Worm (Caenorhabditis elegans) whole organism, L2 larva: ENCODE data around the gene lir-1.
A peak's percentile ranks its signal among the peaks of the same experiment; 100 is the strongest.

Experiments
- C34F6.9 ChIP-seq: fragments of 150-350 bp; optimal IDR thresholded peaks from 2 replicates; lab custom pipeline; 2014; ENCODE audit warnings: missing biosample characterization, missing genetic modification characterization
- F13H6.1 ChIP-seq: sonication (generic microtip); optimal IDR thresholded peaks from 2 replicates; lab custom pipeline; 2016; ENCODE audit warnings: missing genetic modification characterization, missing compliant biosample characterization
- R02D3.7 ChIP-seq: fragments of 150-350 bp; optimal IDR thresholded peaks from 2 replicates; lab custom pipeline; 2014; ENCODE audit warnings: missing biosample characterization, missing genetic modification characterization
- alr-1 ChIP-seq: fragments of 150-350 bp; optimal IDR thresholded peaks from 2 replicates; lab custom pipeline; 2014; ENCODE audit warnings: missing biosample characterization, missing genetic modification characterization
- aly-2 ChIP-seq: fragments of 150-350 bp; optimal IDR thresholded peaks from 2 replicates; lab custom pipeline; 2014; ENCODE audit warnings: missing biosample characterization, missing genetic modification characterization
- ama-1 ChIP-seq: fragments of 150-350 bp; optimal IDR thresholded peaks from 2 replicates; lab custom pipeline; 2018; ENCODE audit warnings: inconsistent platforms
- blmp-1 ChIP-seq: sonication (generic microtip); optimal IDR thresholded peaks from 2 replicates; lab custom pipeline; 2017; ENCODE audit warnings: missing genetic modification characterization, mild to moderate bottlenecking, missing compliant biosample characterization, antibody characterized with exemption, moderate library complexity; ENCODE audit not compliant: insufficient read depth
- ceh-16 ChIP-seq: fragments of 150-350 bp; optimal IDR thresholded peaks from 2 replicates; lab custom pipeline; 2014; ENCODE audit warnings: missing biosample characterization, missing genetic modification characterization
- ceh-82 ChIP-seq: fragments of 150-350 bp; optimal IDR thresholded peaks from 2 replicates; lab custom pipeline; 2014; ENCODE audit warnings: missing biosample characterization, missing genetic modification characterization
- dmd-4 ChIP-seq: sonication (generic microtip); optimal IDR thresholded peaks from 2 replicates; lab custom pipeline; 2017; ENCODE audit warnings: missing biosample characterization, missing genetic modification characterization
- egl-27 ChIP-seq: sonication (generic microtip); optimal IDR thresholded peaks from 3 replicates; lab custom pipeline; 2017; ENCODE audit warnings: missing biosample characterization, missing genetic modification reagents, missing genetic modification characterization
- fos-1 ChIP-seq: fragments of 150-350 bp; optimal IDR thresholded peaks from 2 replicates; lab custom pipeline; 2014; ENCODE audit warnings: missing biosample characterization, missing genetic modification characterization
- gmeb-1 ChIP-seq: fragments of 150-350 bp; optimal IDR thresholded peaks from 2 replicates; lab custom pipeline; 2014; ENCODE audit warnings: missing biosample characterization, missing genetic modification characterization
- lin-11 ChIP-seq: fragments of 150-350 bp; sonication (generic microtip); optimal IDR thresholded peaks from 2 replicates; lab custom pipeline; 2014; ENCODE audit warnings: missing biosample characterization, missing genetic modification characterization, inconsistent platforms, mixed read lengths
- lin-39 ChIP-seq: fragments of 150-350 bp; optimal IDR thresholded peaks from 2 replicates; lab custom pipeline; 2014; ENCODE audit warnings: missing biosample characterization, missing genetic modification reagents, missing genetic modification characterization
- mab-5 ChIP-seq: fragments of 150-350 bp; optimal IDR thresholded peaks from 2 replicates; lab custom pipeline; 2014; ENCODE audit warnings: missing biosample characterization, missing genetic modification characterization
- mbf-1 ChIP-seq: sonication (generic microtip); optimal IDR thresholded peaks from 2 replicates; lab custom pipeline; 2017; ENCODE audit warnings: missing biosample characterization, missing genetic modification characterization
- mdl-1 ChIP-seq, 2 experiments: fragments of 150-350 bp in 1 of 2; sonication (generic microtip) in 1 of 2; optimal IDR thresholded peaks; 2 replicates each; lab custom pipeline; 2017; ENCODE audit warnings: missing biosample characterization in 2 of 2, missing genetic modification characterization in 2 of 2
- nhr-10 ChIP-seq: sonication (generic microtip); optimal IDR thresholded peaks from 2 replicates; lab custom pipeline; 2017; ENCODE audit warnings: missing biosample characterization, missing genetic modification characterization
- nhr-11 ChIP-seq: fragments of 150-350 bp; optimal IDR thresholded peaks from 2 replicates; lab custom pipeline; 2014; ENCODE audit warnings: missing biosample characterization, missing genetic modification characterization
- nhr-12 ChIP-seq: fragments of 150-350 bp; optimal IDR thresholded peaks from 2 replicates; lab custom pipeline; 2014; ENCODE audit warnings: missing biosample characterization, missing genetic modification characterization
- nhr-129 ChIP-seq: fragments of 150-350 bp; optimal IDR thresholded peaks from 2 replicates; lab custom pipeline; 2014; ENCODE audit warnings: missing biosample characterization, missing genetic modification characterization
- nhr-21 ChIP-seq: fragments of 150-350 bp; optimal IDR thresholded peaks from 2 replicates; lab custom pipeline; 2014; ENCODE audit warnings: missing biosample characterization, missing genetic modification characterization
- nhr-237 ChIP-seq: fragments of 150-350 bp; optimal IDR thresholded peaks from 2 replicates; lab custom pipeline; 2014; ENCODE audit warnings: missing biosample characterization, missing genetic modification characterization
- nhr-25 ChIP-seq: fragments of 150-350 bp; sonication (generic microtip); optimal IDR thresholded peaks from 3 replicates; lab custom pipeline; 2014; ENCODE audit warnings: missing biosample characterization, missing genetic modification characterization
- skn-1 ChIP-seq: sonication (generic microtip); optimal IDR thresholded peaks from 2 replicates; lab custom pipeline; 2017; ENCODE audit warnings: missing biosample characterization, missing genetic modification characterization
- sma-3 ChIP-seq: sonication (generic microtip); optimal IDR thresholded peaks from 2 replicates; lab custom pipeline; 2016; ENCODE audit warnings: missing genetic modification reagents, missing genetic modification characterization, missing compliant biosample characterization
- sma-9 ChIP-seq, 2 experiments: fragments of 150-350 bp in 1 of 2; sonication (generic microtip) in 1 of 2; optimal IDR thresholded peaks; 2 replicates each; lab custom pipeline; 2014 to 2016; ENCODE audit warnings: missing genetic modification characterization in 2 of 2, mild to moderate bottlenecking in 1 of 2, missing biosample characterization in 1 of 2, missing compliant biosample characterization in 1 of 2, missing genetic modification reagents in 1 of 2, moderate library complexity in 1 of 2
- snpc-4 ChIP-seq: fragments of 150-350 bp; optimal IDR thresholded peaks from 2 replicates; lab custom pipeline; 2014; ENCODE audit warnings: missing biosample characterization, missing genetic modification characterization
- unc-62 ChIP-seq: fragments of 150-350 bp; optimal IDR thresholded peaks from 2 replicates; lab custom pipeline; 2014; ENCODE audit warnings: missing biosample characterization, missing genetic modification reagents, missing genetic modification characterization

Gene lir-1

DNA sequence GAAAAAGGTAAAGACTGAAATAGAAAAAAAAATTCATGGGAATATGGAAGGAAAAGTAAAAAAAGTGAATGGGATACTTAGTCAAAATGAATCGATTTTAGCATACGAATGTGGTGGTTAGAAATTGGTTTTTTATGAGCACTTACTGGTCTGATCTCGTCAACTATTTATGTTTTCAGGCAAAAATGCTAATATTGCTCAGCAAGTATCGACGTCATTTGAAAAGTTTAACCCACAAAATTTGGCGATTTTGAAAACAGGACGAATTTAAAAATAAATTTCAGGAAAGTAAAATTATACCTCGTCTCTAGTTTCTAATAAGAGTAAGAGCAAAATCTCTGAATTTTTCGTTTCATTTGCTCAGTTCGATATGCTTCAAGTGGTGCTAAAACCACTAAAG lies 28.6 kb upstream of the lir-1 start:
- TF ChIP-seq unc-62, result no peak
- peak; percentile 0 for TF ChIP-seq mab-5 (tag; lab: Kevin White, UChicago)

DNA sequence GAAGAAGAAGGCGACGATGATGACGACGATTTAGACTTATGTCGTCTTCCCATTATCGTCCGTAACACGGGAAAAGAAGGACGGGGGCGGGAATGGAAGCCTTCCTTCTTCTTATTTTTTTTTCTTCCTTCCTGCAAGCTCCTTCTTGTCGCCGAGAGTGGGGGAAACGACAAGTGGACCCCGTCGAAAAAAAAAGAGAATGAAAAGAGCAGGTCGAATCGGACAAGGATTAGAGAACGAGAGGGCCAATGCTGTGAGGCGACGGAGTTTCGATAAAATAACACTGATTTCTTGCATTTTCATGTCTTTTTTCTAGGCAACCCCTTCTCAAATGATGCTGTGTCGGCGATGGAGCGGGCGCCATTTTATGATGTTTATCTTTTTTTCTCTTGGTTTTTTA lies 20.6 kb upstream of the lir-1 start, which contains the start of gene pde-4:
TSS of gene pde-4 (minus strand) at position 76 of the 400 bp plus-strand sequence.
- no peak for TF ChIP-seq nhr-129 (tag; lab: Kevin White, UChicago)
- no peak for TF ChIP-seq nhr-12
- TF ChIP-seq mdl-1 (tag; optimal IDR thresholded peaks at IDR 0.05; lab: Kevin White, UChicago), result no peak
- no peak for TF ChIP-seq nhr-21 (tag; lab: Kevin White, UChicago)
- no peak for TF ChIP-seq R02D3.7 (tag; lab: Kevin White, UChicago)
- no peak for TF ChIP-seq mab-5 (tag; lab: Kevin White, UChicago)
- TF ChIP-seq lin-11, result no peak
- TF ChIP-seq alr-1 (tag; lab: Kevin White, UChicago), result no peak
- no peak for TF ChIP-seq nhr-237
- no peak for TF ChIP-seq lin-39 (tag; lab: Kevin White, UChicago)
- no peak for TF ChIP-seq gmeb-1 (tag; lab: Kevin White, UChicago)
- no peak for TF ChIP-seq snpc-4 (tag; lab: Kevin White, UChicago)
- TF ChIP-seq nhr-10 (tag; lab: Kevin White, UChicago), result no peak
- TF ChIP-seq ceh-16 (tag; lab: Kevin White, UChicago), result no peak
- no peak for TF ChIP-seq sma-3 (GFP tag; lab: Kevin White, UChicago)
- TF ChIP-seq skn-1 (tag; lab: Kevin White, UChicago), result no peak
- no peak for TF ChIP-seq egl-27 (tag; lab: Kevin White, UChicago)
- TF ChIP-seq, all 48 proteins: peak for 0

DNA sequence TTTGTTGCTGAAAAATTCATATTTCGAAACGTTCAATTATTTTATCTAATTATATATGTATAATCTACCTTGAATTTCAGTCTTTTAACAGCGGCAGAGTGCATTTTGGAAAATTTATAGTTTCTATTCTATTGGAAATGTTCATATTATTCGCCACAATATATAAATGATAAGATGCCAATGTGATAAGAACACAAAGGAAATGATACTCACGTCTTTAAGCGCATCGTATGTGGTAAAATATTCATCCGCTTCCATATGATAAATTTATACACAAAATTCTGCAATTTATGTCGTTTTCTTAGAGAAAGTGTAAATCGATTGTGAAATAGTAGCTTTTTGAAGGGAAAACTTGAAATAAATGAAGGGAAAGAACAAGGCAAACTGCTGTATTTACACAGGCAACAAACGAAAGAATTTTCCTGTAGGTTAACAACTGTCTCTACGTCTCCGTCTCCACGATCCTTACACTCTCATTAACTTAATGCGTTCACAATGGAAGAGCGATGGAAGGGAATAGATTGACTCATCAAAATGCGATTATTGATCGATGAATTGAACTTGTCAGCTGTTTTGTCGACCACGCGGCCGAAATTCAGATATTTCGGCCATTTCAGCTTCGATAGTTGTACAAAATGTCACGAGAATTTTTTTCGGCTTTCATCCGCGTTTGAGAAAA lies 9.7 kb upstream of the lir-1 start, which contains the start of gene alfa-1:
TSS of gene alfa-1 (minus strand) at position 515 of the 679 bp plus-strand sequence.
- TF ChIP-seq sma-9 (GFP tag; optimal IDR thresholded peaks at IDR 0.05; lab: Kevin White, UChicago) (peak; percentile 10), sma-9 (tag; optimal IDR thresholded peaks at IDR 0.05; lab: Kevin White, UChicago) (no peak), F13H6.1 (tag; lab: Kevin White, UChicago) (peak; percentile 32), C34F6.9 (tag; lab: Kevin White, UChicago) (peak; percentile 49), snpc-4 (tag; lab: Kevin White, UChicago) (no peak), fos-1 (tag; lab: Kevin White, UChicago) (peak; percentile 57), alr-1 (tag; lab: Kevin White, UChicago) (no peak), mdl-1 (tag; optimal IDR thresholded peaks at IDR 0.05; lab: Kevin White, UChicago) (no peak), nhr-129 (tag; lab: Kevin White, UChicago) (peak; percentile 26)

DNA sequence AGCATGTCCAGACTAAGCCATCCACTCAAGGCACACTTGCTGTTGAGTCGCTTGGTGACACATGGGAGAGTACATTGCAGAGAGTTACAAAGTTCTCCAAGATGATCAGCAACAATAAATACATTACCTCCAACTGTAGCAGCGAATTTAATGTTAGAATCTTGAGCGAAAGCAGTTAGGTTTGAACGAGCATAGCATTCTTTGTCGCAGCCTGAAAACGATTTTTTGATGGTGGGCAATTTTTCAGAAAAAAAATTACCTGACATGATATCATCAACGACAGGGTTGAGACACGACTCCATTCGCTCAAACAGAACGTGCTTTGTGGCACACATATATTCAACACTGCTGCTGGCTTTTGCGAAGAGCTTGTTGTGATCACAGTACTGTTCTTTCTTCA lies 8.8 kb upstream of the lir-1 start:
- TF ChIP-seq lin-11 (no peak), nhr-11 (tag; lab: Kevin White, UChicago) (no peak), aly-2 (tag; lab: Kevin White, UChicago) (no peak), mbf-1 (tag; lab: Kevin White, UChicago) (no peak), nhr-25 (tag; lab: Kevin White, UChicago) (no peak), F13H6.1 (tag; lab: Kevin White, UChicago) (no peak), ceh-82 (no peak), C34F6.9 (tag; lab: Kevin White, UChicago) (no peak), nhr-21 (tag; lab: Kevin White, UChicago) (no peak), fos-1 (tag; lab: Kevin White, UChicago) (no peak), dmd-4 (no peak), R02D3.7 (tag; lab: Kevin White, UChicago) (no peak), ama-1 (lab: Kevin White, UChicago) (no peak), sma-9 (GFP tag; optimal IDR thresholded peaks at IDR 0.05; lab: Kevin White, UChicago) (no peak), sma-9 (tag; optimal IDR thresholded peaks at IDR 0.05; lab: Kevin White, UChicago) (no peak), mdl-1 (tag; optimal IDR thresholded peaks at IDR 0.05; lab: Kevin White, UChicago) (no peak), blmp-1 (no peak)
